Worm (Caenorhabditis elegans): Measurements from ENCODE around the gene irg-5.

The irg-5 gene

ce11 chrV:13756359-13757091, 18.3 kb upstream of the irg-5 start, which contains the start of gene F20G2.2:
Gene F20G2.2, minus strand, starts transcription at chrV:13756409.
- TF ChIP-seq ztf-1 (GFP tag; conservative IDR thresholded peaks at IDR 0.05) = no peak
- TF ChIP-seq sma-9 (GFP tag; optimal IDR thresholded peaks at IDR 0.05) = peak; percentile 13
- no peak for TF ChIP-seq sma-9 (tag; optimal IDR thresholded peaks at IDR 0.05)
- peak; percentile 12 for TF ChIP-seq F13H6.1 (tag; optimal IDR thresholded peaks at IDR 0.05)
- TF ChIP-seq C34F6.9 (tag; optimal IDR thresholded peaks at IDR 0.05) = peak; percentile 30
- peak; percentile 54 for TF ChIP-seq skn-1 (tag; optimal IDR thresholded peaks at IDR 0.05)
- peak; percentile 11 for TF ChIP-seq nhr-25 (tag; optimal IDR thresholded peaks at IDR 0.05)
- TF ChIP-seq fos-1 (tag; optimal IDR thresholded peaks at IDR 0.05) = peak; percentile 32
- no peak for TF ChIP-seq lsy-2 (tag; optimal IDR thresholded peaks at IDR 0.05)

- TF ChIP-seq elt-3 (tag; optimal IDR thresholded peaks at IDR 0.05) = no peak
Measured at ce11 chrV:13753481-13753880, 15.2 kb upstream of the irg-5 start, which contains the start of gene F20G2.1. Gene F20G2.1, minus strand, starts transcription at chrV:13753581.

ce11 chrV:13751811-13752210, 13.5 kb upstream of the irg-5 start, which contains the start of gene cld-9:
Gene cld-9, minus strand, starts transcription at chrV:13751891.
- TF ChIP-seq mab-5 (tag; optimal IDR thresholded peaks at IDR 0.05) (no peak), sma-9 (GFP tag; optimal IDR thresholded peaks at IDR 0.05) (peak; percentile 37), sma-9 (tag; optimal IDR thresholded peaks at IDR 0.05) (no peak), fos-1 (tag; optimal IDR thresholded peaks at IDR 0.05) (peak; percentile 63)

ce11 chrV:13748658-13749057, 10.4 kb upstream of the irg-5 start, which contains the start of gene F35E12.10:
Gene F35E12.10, minus strand, starts transcription at chrV:13748758.
- TF ChIP-seq unc-55 (GFP tag; optimal IDR thresholded peaks at IDR 0.05) (no peak), lin-13 (GFP tag; optimal IDR thresholded peaks at IDR 0.05) (no peak), nhr-23 (tag; optimal IDR thresholded peaks at IDR 0.05) (no peak), elt-1 (tag; optimal IDR thresholded peaks at IDR 0.05) (no peak), nhr-11 (tag; optimal IDR thresholded peaks at IDR 0.05) (no peak)

ce11 chrV:13744901-13745300, 6.6 kb upstream of the irg-5 start, which contains the start of gene F35E12.9:
Gene F35E12.9, minus strand, starts transcription at chrV:13745127.
- TF ChIP-seq skn-1 (tag; optimal IDR thresholded peaks at IDR 0.05) = peak; percentile 46
- TF ChIP-seq blmp-1 (tag; optimal IDR thresholded peaks at IDR 0.05; ENCODE audit: insufficient read depth) = no peak
- no peak for TF ChIP-seq elt-3 (tag; optimal IDR thresholded peaks at IDR 0.05)
- TF ChIP-seq nhr-11 (tag; optimal IDR thresholded peaks at IDR 0.05) = no peak
- TF ChIP-seq gmeb-1 (tag; optimal IDR thresholded peaks at IDR 0.05) = peak; percentile 40
- TF ChIP-seq nhr-129 (tag; optimal IDR thresholded peaks at IDR 0.05) = no peak
- peak; percentile 98 for TF ChIP-seq fos-1 (tag; optimal IDR thresholded peaks at IDR 0.05)
- peak; percentile 3 for TF ChIP-seq F13H6.1 (tag; optimal IDR thresholded peaks at IDR 0.05)
- TF ChIP-seq sma-9 (GFP tag; optimal IDR thresholded peaks at IDR 0.05) = peak; percentile 22
- no peak for TF ChIP-seq sma-9 (tag; optimal IDR thresholded peaks at IDR 0.05)
- TF ChIP-seq ama-1 (optimal IDR thresholded peaks at IDR 0.05) = no peak
- TF ChIP-seq crh-2 (tag; optimal IDR thresholded peaks at IDR 0.05) = peak; percentile 20
- TF ChIP-seq nhr-237 (tag; optimal IDR thresholded peaks at IDR 0.05) = no peak
- TF ChIP-seq mab-5 (tag; optimal IDR thresholded peaks at IDR 0.05) = no peak
- TF ChIP-seq unc-39 (tag; optimal IDR thresholded peaks at IDR 0.05) = no peak
- no peak for TF ChIP-seq nhr-6 (tag; optimal IDR thresholded peaks at IDR 0.05)
- TF ChIP-seq R02D3.7 (tag; optimal IDR thresholded peaks at IDR 0.05) = no peak
- TF ChIP-seq lsy-2 (tag; optimal IDR thresholded peaks at IDR 0.05) = no peak
- no peak for TF ChIP-seq Y55F3AM.14 (GFP tag; optimal IDR thresholded peaks at IDR 0.05)
- no peak for TF ChIP-seq nhr-25 (tag; optimal IDR thresholded peaks at IDR 0.05)

ce11 chrV:13739901-13740300, 1.6 kb upstream of the irg-5 start:
- TF ChIP-seq sma-9 (GFP tag; optimal IDR thresholded peaks at IDR 0.05) = peak; percentile 40
- TF ChIP-seq sma-9 (tag; optimal IDR thresholded peaks at IDR 0.05) = no peak
- TF ChIP-seq unc-62 (GFP tag; optimal IDR thresholded peaks at IDR 0.05) = no peak
- peak; percentile 51 for TF ChIP-seq fos-1 (tag; optimal IDR thresholded peaks at IDR 0.05)

- TF ChIP-seq fos-1 (tag; optimal IDR thresholded peaks at IDR 0.05) (peak; percentile 19), snpc-4 (tag; optimal IDR thresholded peaks at IDR 0.05) (no peak), nhr-23 (tag; optimal IDR thresholded peaks at IDR 0.05) (no peak), peb-1 (tag; optimal IDR thresholded peaks at IDR 0.05) (no peak), skn-1 (tag; optimal IDR thresholded peaks at IDR 0.05) (no peak)
Measured at ce11 chrV:13736147-13736546, 2.1 kb downstream of the irg-5 start, which contains the start of gene F35E12.6. Gene F35E12.6, minus strand, starts transcription at chrV:13736247.
